Worm (Caenorhabditis elegans) whole organism, L4/young adult: ENCODE results near the gene Y7A5A.8.

ENCODE experiments used
- W03F9.2 ChIP-seq: fragments of 150-350 bp; optimal IDR thresholded peaks from 2 replicates; lab custom pipeline; 2014; ENCODE audit warnings: missing biosample characterization, missing genetic modification characterization
- dao-5 ChIP-seq: sonication (generic microtip); optimal IDR thresholded peaks from 2 replicates; lab custom pipeline; 2016; ENCODE audit warnings: missing genotype, missing genetic modification characterization, moderate library complexity, missing compliant biosample characterization
- him-1 ChIP-seq: sonication (generic microtip); optimal IDR thresholded peaks from 2 replicates; lab custom pipeline; 2016; ENCODE audit warnings: missing genotype, missing genetic modification reagents, missing genetic modification characterization, missing compliant biosample characterization

DNA sequence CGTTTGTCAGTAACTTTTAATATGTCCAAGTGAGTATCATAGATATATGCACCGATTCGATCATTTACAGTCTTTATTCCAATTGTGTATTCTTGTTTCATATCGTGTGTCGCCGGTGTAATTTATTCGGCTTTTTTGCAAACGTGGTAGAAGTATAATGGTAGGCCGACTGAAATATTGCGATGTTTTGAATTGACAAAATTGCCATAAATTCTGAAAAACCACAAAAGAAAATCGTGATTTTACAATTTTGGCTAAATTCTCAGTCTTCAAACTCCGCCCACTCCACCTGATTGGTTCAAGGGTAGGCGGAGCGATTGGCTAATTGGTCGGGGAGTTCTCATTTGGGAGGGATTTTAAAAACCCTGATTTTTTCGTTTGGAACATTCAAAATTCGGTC, 37.7 kb upstream of the Y7A5A.8 start, which contains the start of gene Y7A5A.3:
- TF ChIP-seq him-1 (tag; lab: Kevin White, UChicago) (no peak), dao-5 (tag; lab: Kevin White, UChicago) (no peak), W03F9.2 (tag; lab: Kevin White, UChicago) (no peak)
